Worm (Caenorhabditis elegans): ENCODE data around the gene fipr-16.
A peak's percentile ranks its signal among the peaks of the same experiment; 100 is the strongest.

fipr-16 gene

ce11 chrIII:8630833-8631232 is 40.1 kb upstream of the fipr-16 start, which contains the start of gene dnj-10 (continued):
- TF ChIP-seq attf-5 (GFP tag; optimal IDR thresholded peaks at IDR 0.05) (peak; percentile 61), F55B11.4 (tag; optimal IDR thresholded peaks at IDR 0.05; ENCODE audit: borderline replicate concordance, insufficient read depth) (no peak), let-607 (tag; optimal IDR thresholded peaks at IDR 0.05) (no peak), zim-3 (tag; optimal IDR thresholded peaks at IDR 0.05) (no peak), ceh-91 (GFP tag; IDR thresholded peaks at IDR 0.05) (no peak), K11D2.4 (GFP tag; IDR thresholded peaks at IDR 0.05) (no peak), C06A6.2 (GFP tag; conservative IDR thresholded peaks at IDR 0.05) (no peak), madf-6 (GFP tag; IDR thresholded peaks at IDR 0.05) (peak; percentile 54), snpc-3.4 (tag; optimal IDR thresholded peaks at IDR 0.05) (peak; percentile 28), die-1 (tag; optimal IDR thresholded peaks at IDR 0.05) (no peak), mel-28 (tag; optimal IDR thresholded peaks at IDR 0.05; ENCODE audit: borderline replicate concordance) (no peak), pha-4 (tag; optimal IDR thresholded peaks at IDR 0.05) (no peak), Y95B8A.8 (GFP tag; IDR thresholded peaks at IDR 0.05) (no peak), repo-1 (tag; optimal IDR thresholded peaks at IDR 0.05) (no peak), tlf-1 (GFP tag; optimal IDR thresholded peaks at IDR 0.05) (no peak), dpl-1 (GFP tag; optimal IDR thresholded peaks at IDR 0.05) (peak; percentile 47), lsl-1 (GFP tag; optimal IDR thresholded peaks at IDR 0.05) (no peak), tbp1 (GFP tag; optimal IDR thresholded peaks at IDR 0.05) (peak; percentile 10), bed-2 (GFP tag; IDR thresholded peaks at IDR 0.05) (no peak), lin-26 (GFP tag; IDR thresholded peaks at IDR 0.05) (no peak), mcd-1 (GFP tag; IDR thresholded peaks at IDR 0.05) (peak; percentile 62), ztf-26 (tag; optimal IDR thresholded peaks at IDR 0.05) (no peak), T07F8.4 (tag; optimal IDR thresholded peaks at IDR 0.05) (no peak), D2030.7 (GFP tag; IDR thresholded peaks at IDR 0.05) (no peak), attf-3 (GFP tag; conservative IDR thresholded peaks at IDR 0.05) (peak; percentile 88), unc-62 (GFP tag; optimal IDR thresholded peaks at IDR 0.05) (no peak), ceh-100 (GFP tag; IDR thresholded peaks at IDR 0.05) (no peak), hsf-1 (GFP tag; IDR thresholded peaks at IDR 0.05) (peak; percentile 30; the same call in 1 of the 2 replicates), ceh-27 (GFP tag; optimal IDR thresholded peaks at IDR 0.05) (no peak), cebp-1 (GFP tag; IDR thresholded peaks at IDR 0.05) (no peak), cebp-1 (tag; optimal IDR thresholded peaks at IDR 0.05) (no peak), Y67H2A.10 (GFP tag; conservative IDR thresholded peaks at IDR 0.05) (no peak), B0019.2 (GFP tag; conservative IDR thresholded peaks at IDR 0.05) (no peak), lin-40 (tag; optimal IDR thresholded peaks at IDR 0.05) (no peak), ztf-6 (GFP tag; IDR thresholded peaks at IDR 0.05) (no peak), B0261.1 (tag; optimal IDR thresholded peaks at IDR 0.05) (no peak), F39B2.1 (GFP tag; IDR thresholded peaks at IDR 0.05) (no peak), cebp-2 (GFP tag; IDR thresholded peaks at IDR 0.05) (no peak), nfyb-1 (GFP tag; IDR thresholded peaks at IDR 0.05) (no peak)

- no peak for TF ChIP-seq ZK185.1 (tag; optimal IDR thresholded peaks at IDR 0.05; ENCODE audit: poor library complexity, severe bottlenecking)
- peak; percentile 61 for TF ChIP-seq lsl-1 (GFP tag; optimal IDR thresholded peaks at IDR 0.05)
- TF ChIP-seq xnd-1 (tag; optimal IDR thresholded peaks at IDR 0.05) = peak; percentile 70
- peak; percentile 59; the same call in 1 of the 2 replicates for TF ChIP-seq Y79H2A.3 (GFP tag; conservative IDR thresholded peaks at IDR 0.05)
- TF ChIP-seq efl-1 (GFP tag; optimal IDR thresholded peaks at IDR 0.05) = peak; percentile 89
- peak; percentile 78 for TF ChIP-seq hsf-1 (GFP tag; IDR thresholded peaks at IDR 0.05)
- peak; percentile 59 for TF ChIP-seq lin-54 (GFP tag; optimal IDR thresholded peaks at IDR 0.05)
- 0 out of 2 replicates have a peak, but pooled peaks have one; percentile 16 for TF ChIP-seq ekl-4 (GFP tag; IDR thresholded peaks at IDR 0.05)
- peak; percentile 60 for TF ChIP-seq dpl-1 (GFP tag; optimal IDR thresholded peaks at IDR 0.05)
- no peak for TF ChIP-seq nhr-80 (tag; optimal IDR thresholded peaks at IDR 0.05)
- TF ChIP-seq ceh-100 (GFP tag; IDR thresholded peaks at IDR 0.05) = no peak
- peak; percentile 76 for TF ChIP-seq D2030.7 (GFP tag; IDR thresholded peaks at IDR 0.05)
- peak; percentile 81 for TF ChIP-seq madf-3 (GFP tag; IDR thresholded peaks at IDR 0.05)
- peak; percentile 16; the same call in 1 of the 2 replicates for TF ChIP-seq rcor-1 (GFP tag; IDR thresholded peaks at IDR 0.05)
- TF ChIP-seq dox-1 (GFP tag; IDR thresholded peaks at IDR 0.05) = peak; percentile 74
- TF ChIP-seq tbp1 (GFP tag; optimal IDR thresholded peaks at IDR 0.05) = peak; percentile 10
- peak; percentile 74 for TF ChIP-seq ceh-91 (GFP tag; IDR thresholded peaks at IDR 0.05)
These were observed 37.7 kb upstream of the fipr-16 start, which contains the start of the genes polk-1 and gpr-1 for ce11 chrIII:8628405-8628982. Gene polk-1, minus strand, starts transcription at chrIII:8628590. Gene gpr-1, plus strand, starts transcription at chrIII:8628932.
